Fruit fly (Drosophila melanogaster) whole organism, embryonic: ENCODE results near the gene CG7906.

Source experiments
- Ada2b ChIP-seq: fragments of 200-800 bp; sonication (Bioruptor generic); IDR thresholded peaks from 2 replicates; pipeline ENCODE4 v1.3.6; 2022; ENCODE audit warnings: missing biosample characterization, missing genetic modification characterization
- Adf1 ChIP-seq: fragments of 200-800 bp; sonication (Bioruptor generic); IDR thresholded peaks from 2 replicates; pipeline ENCODE4 v1.3.6; 2022; ENCODE audit warnings: missing biosample characterization, missing genetic modification characterization
- Asciz ChIP-seq: fragments of 200-800 bp; sonication (Bioruptor generic); optimal IDR thresholded peaks from 2 replicates; lab custom pipeline; 2017; ENCODE audit warnings: missing biosample characterization, mild to moderate bottlenecking, missing genetic modification characterization, missing genetic modification reagents
- BEAF-32 ChIP-seq: fragments of 200-800 bp; sonication (Bioruptor generic); optimal IDR thresholded peaks from 3 replicates; lab custom pipeline; 2017; ENCODE audit warnings: missing biosample characterization, missing genetic modification characterization, mild to moderate bottlenecking, moderate library complexity, missing genetic modification reagents
- CG10274 ChIP-seq: fragments of 200-800 bp; sonication (Bioruptor generic); optimal IDR thresholded peaks from 3 replicates; lab custom pipeline; 2017; ENCODE audit warnings: missing biosample characterization, mild to moderate bottlenecking, missing genetic modification characterization
- CG11723 ChIP-seq: fragments of 200-800 bp; sonication (Bioruptor generic); optimal IDR thresholded peaks from 2 replicates; lab custom pipeline; 2017; ENCODE audit warnings: missing biosample characterization, mild to moderate bottlenecking, missing genetic modification characterization
- CG13287 ChIP-seq: fragments of 200-800 bp; sonication (Bioruptor generic); IDR thresholded peaks from 2 replicates; pipeline ENCODE4 v1.3.6; 2022; ENCODE audit warnings: missing biosample characterization, missing genetic modification characterization; ENCODE audit not compliant: partially characterized antibody
- CG16863 ChIP-seq: fragments of 200-800 bp; sonication (Bioruptor generic); optimal IDR thresholded peaks from 3 replicates; lab custom pipeline; 2016; ENCODE audit warnings: missing biosample characterization, missing genetic modification characterization
- CG17829 ChIP-seq: fragments of 200-800 bp; optimal IDR thresholded peaks from 2 replicates; lab custom pipeline; 2019; ENCODE audit warnings: missing biosample characterization, mild to moderate bottlenecking, missing genetic modification characterization, moderate library complexity
- CG18011 ChIP-seq: fragments of 200-800 bp; sonication (Bioruptor generic); optimal IDR thresholded peaks from 2 replicates; lab custom pipeline; 2017; ENCODE audit warnings: missing biosample characterization, missing genetic modification characterization, mild to moderate bottlenecking, moderate library complexity, missing genotype
- CG18764 ChIP-seq: fragments of 200-800 bp; sonication (Bioruptor generic); optimal IDR thresholded peaks from 3 replicates; lab custom pipeline; 2016; ENCODE audit warnings: missing biosample characterization, missing genetic modification characterization
- CG31224 ChIP-seq: fragments of 200-800 bp; sonication (Bioruptor generic); IDR thresholded peaks from 2 replicates; pipeline ENCODE4 v1.3.6; 2022; ENCODE audit warnings: missing biosample characterization, missing genetic modification characterization
- CG31441 ChIP-seq: fragments of 200-800 bp; sonication (Bioruptor generic); IDR thresholded peaks from 2 replicates; pipeline ENCODE4 v1.3.6; 2022; ENCODE audit warnings: missing biosample characterization, missing genetic modification characterization
- CG34224 ChIP-seq: fragments of 200-800 bp; sonication (Bioruptor generic); IDR thresholded peaks from 3 replicates; pipeline ENCODE4 v1.3.6; 2022; ENCODE audit warnings: missing biosample characterization, missing genetic modification characterization; ENCODE audit not compliant: partially characterized antibody
- CG6272 ChIP-seq: fragments of 200-800 bp; sonication (Bioruptor generic); IDR thresholded peaks from 2 replicates; pipeline ENCODE4 v1.3.6; 2022; ENCODE audit warnings: missing biosample characterization, missing genetic modification characterization
- CG6654 ChIP-seq: fragments of 200-800 bp; sonication (Bioruptor generic); optimal IDR thresholded peaks from 2 replicates; lab custom pipeline; 2017; ENCODE audit warnings: missing biosample characterization, mild to moderate bottlenecking, missing genetic modification characterization
- CG6854 ChIP-seq: fragments of 200-800 bp; sonication (Bioruptor generic); optimal IDR thresholded peaks from 3 replicates; lab custom pipeline; 2017; ENCODE audit warnings: missing biosample characterization, mild to moderate bottlenecking, missing genetic modification characterization
- CG7963 ChIP-seq: fragments of 200-800 bp; sonication (Bioruptor generic); IDR thresholded peaks from 3 replicates; pipeline ENCODE4 v1.3.6; 2022; ENCODE audit warnings: missing biosample characterization, missing genetic modification characterization; ENCODE audit not compliant: partially characterized antibody
- CG8089 ChIP-seq: fragments of 200-800 bp; sonication (Bioruptor generic); optimal IDR thresholded peaks from 3 replicates; lab custom pipeline; 2016; ENCODE audit warnings: missing biosample characterization, missing genetic modification characterization
- CG8388 ChIP-seq: fragments of 200-800 bp; sonication (Bioruptor generic); optimal IDR thresholded peaks from 2 replicates; lab custom pipeline; 2019; ENCODE audit warnings: missing biosample characterization, mild to moderate bottlenecking, missing genetic modification characterization, moderate library complexity
- CoRest ChIP-seq: fragments of 200-800 bp; sonication (Bioruptor generic); optimal IDR thresholded peaks from 3 replicates; lab custom pipeline; 2018; ENCODE audit warnings: missing biosample characterization, mild to moderate bottlenecking, missing genetic modification characterization, moderate library complexity
- Dip3 ChIP-seq: fragments of 200-800 bp; sonication (Bioruptor generic); optimal IDR thresholded peaks from 3 replicates; lab custom pipeline; 2016; ENCODE audit warnings: missing biosample characterization, missing genetic modification characterization
- Dll ChIP-seq: fragments of 200-800 bp; sonication (Bioruptor generic); IDR thresholded peaks from 4 replicates; pipeline ENCODE4 v1.3.6; 2022; ENCODE audit warnings: missing biosample characterization, missing genetic modification characterization; ENCODE audit not compliant: partially characterized antibody
- Drgx ChIP-seq: fragments of 200-800 bp; sonication (Bioruptor generic); IDR thresholded peaks from 2 replicates; pipeline ENCODE4 v1.3.6; 2022; ENCODE audit warnings: missing biosample characterization, missing genetic modification characterization
- E2f2 ChIP-seq: fragments of 200-800 bp; sonication (Bioruptor generic); IDR thresholded peaks from 2 replicates; pipeline ENCODE4 v1.3.6; 2022; ENCODE audit warnings: missing biosample characterization, missing genetic modification characterization
- Hmr ChIP-seq: fragments of 200-800 bp; sonication (Bioruptor generic); optimal IDR thresholded peaks from 3 replicates; lab custom pipeline; 2017; ENCODE audit warnings: mild to moderate bottlenecking, missing biosample characterization, missing genetic modification reagents, missing genetic modification characterization
- Lim3 ChIP-seq: fragments of 200-800 bp; sonication (Bioruptor generic); IDR thresholded peaks from 2 replicates; pipeline ENCODE4 v1.3.6; 2022; ENCODE audit warnings: missing biosample characterization, missing genetic modification characterization
- Mrtf ChIP-seq: fragments of 200-800 bp; sonication (Bioruptor generic); IDR thresholded peaks from 3 replicates; pipeline ENCODE4 v1.3.6; 2022; ENCODE audit warnings: missing biosample characterization, missing genetic modification characterization
- Pdp1 ChIP-seq, 2 experiments: fragments of 200-800 bp; sonication (Bioruptor generic); optimal IDR thresholded peaks; 3 replicates each; lab custom pipeline; 2016; ENCODE audit warnings: missing biosample characterization in 2 of 2, missing genetic modification characterization in 2 of 2, mild to moderate bottlenecking in 1 of 2, moderate library complexity in 1 of 2
- Scr ChIP-seq: fragments of 200-800 bp; sonication (Bioruptor generic); IDR thresholded peaks from 2 replicates; pipeline ENCODE4 v1.3.6; 2022; ENCODE audit warnings: missing biosample characterization, missing genetic modification characterization; ENCODE audit not compliant: partially characterized antibody
- Spps ChIP-seq: fragments of 200-800 bp; sonication (Bioruptor generic); optimal IDR thresholded peaks from 2 replicates; lab custom pipeline; 2018; ENCODE audit warnings: missing biosample characterization, mild to moderate bottlenecking, missing genetic modification characterization
- Sry-δ ChIP-seq: fragments of 200-800 bp; sonication (Bioruptor generic); optimal IDR thresholded peaks from 2 replicates; lab custom pipeline; 2016; ENCODE audit warnings: missing biosample characterization, missing genetic modification characterization
- TFAM ChIP-seq: fragments of 200-800 bp; sonication (Bioruptor generic); optimal IDR thresholded peaks from 2 replicates; lab custom pipeline; 2017; ENCODE audit warnings: missing biosample characterization, missing genetic modification characterization, inconsistent platforms
- Taf1 ChIP-seq: fragments of 200-800 bp; sonication (Bioruptor generic); IDR thresholded peaks from 2 replicates; pipeline ENCODE4 v1.3.6; 2022; ENCODE audit warnings: missing biosample characterization, missing genetic modification characterization
- ash1 ChIP-seq: fragments of 200-800 bp; sonication (Bioruptor generic); optimal IDR thresholded peaks from 2 replicates; lab custom pipeline; 2018; ENCODE audit warnings: missing biosample characterization, mild to moderate bottlenecking, missing genetic modification characterization
- bbx ChIP-seq: fragments of 200-800 bp; sonication (Bioruptor generic); IDR thresholded peaks from 2 replicates; pipeline ENCODE4 v1.3.6; 2022; ENCODE audit warnings: missing biosample characterization, missing genetic modification characterization; ENCODE audit not compliant: partially characterized antibody
- bowl ChIP-seq: fragments of 200-800 bp; sonication (Bioruptor generic); IDR thresholded peaks from 2 replicates; pipeline ENCODE4 v1.3.6; 2022; ENCODE audit warnings: missing biosample characterization, missing genetic modification characterization
- chif ChIP-seq, 2 experiments: fragments of 200-800 bp; sonication (Bioruptor generic); optimal IDR thresholded peaks; 3 replicates each; lab custom pipeline; 2016; ENCODE audit warnings: missing biosample characterization in 2 of 2, missing genetic modification characterization in 2 of 2
- ci ChIP-seq: fragments of 200-800 bp; sonication (Bioruptor generic); IDR thresholded peaks from 3 replicates; pipeline ENCODE4 v1.3.6; 2022; ENCODE audit warnings: missing biosample characterization, missing genetic modification characterization
- crc ChIP-seq: fragments of 200-800 bp; sonication (Bioruptor generic); optimal IDR thresholded peaks from 2 replicates; lab custom pipeline; 2016; ENCODE audit warnings: missing biosample characterization, missing genetic modification characterization
- croc ChIP-seq: fragments of 200-800 bp; sonication (Bioruptor generic); conservative IDR thresholded peaks from 3 replicates; pipeline ENCODE4 v1.3.6; 2022; ENCODE audit warnings: missing biosample characterization, missing genetic modification characterization
- dati ChIP-seq: fragments of 200-800 bp; sonication (Bioruptor generic); IDR thresholded peaks from 2 replicates; pipeline ENCODE4 v1.3.6; 2022; ENCODE audit warnings: missing biosample characterization, missing genetic modification characterization
- eve ChIP-seq, 2 experiments: fragments of >200 bp; optimal IDR thresholded peaks; 2 replicates each; lab custom pipeline; 2017; ENCODE audit warnings: missing biosample characterization in 2 of 2, missing genetic modification characterization in 2 of 2
- gcm ChIP-seq: fragments of 200-800 bp; sonication (Bioruptor generic); optimal IDR thresholded peaks from 2 replicates; lab custom pipeline; 2019; ENCODE audit warnings: missing biosample characterization, mild to moderate bottlenecking, missing genetic modification characterization, moderate library complexity
- pita ChIP-seq: fragments of 200-800 bp; sonication (Bioruptor generic); optimal IDR thresholded peaks from 2 replicates; lab custom pipeline; 2017; ENCODE audit warnings: missing biosample characterization, mild to moderate bottlenecking, missing genetic modification characterization
- psq ChIP-seq: fragments of 200-800 bp; sonication (Bioruptor generic); optimal IDR thresholded peaks from 2 replicates; lab custom pipeline; 2017; ENCODE audit warnings: missing biosample characterization, missing genetic modification characterization
- shn ChIP-seq: fragments of 200-800 bp; sonication (Bioruptor generic); optimal IDR thresholded peaks from 3 replicates; lab custom pipeline; 2016; ENCODE audit warnings: missing biosample characterization, missing genetic modification characterization
- sna ChIP-seq: fragments of 200-800 bp; sonication (Bioruptor generic); IDR thresholded peaks from 2 replicates; pipeline ENCODE4 v1.3.6; 2022; ENCODE audit warnings: missing biosample characterization, missing genetic modification characterization; ENCODE audit not compliant: partially characterized antibody
- unc-4 ChIP-seq: fragments of 200-800 bp; sonication (Bioruptor generic); IDR thresholded peaks from 2 replicates; pipeline ENCODE4 v1.3.6; 2022; ENCODE audit warnings: missing biosample characterization, missing genetic modification characterization; ENCODE audit not compliant: partially characterized antibody
- zf30C ChIP-seq: fragments of 200-800 bp; sonication (Bioruptor generic); optimal IDR thresholded peaks from 3 replicates; lab custom pipeline; 2018; ENCODE audit warnings: missing biosample characterization, mild to moderate bottlenecking, missing genetic modification characterization

Gene CG7906

dm6 chr3L:14219422-14219853 lies 17.0 kb upstream of the CG7906 start (continued):
- no peak for TF ChIP-seq BEAF-32 (GFP tag; lab: Kevin White, UChicago)
- TF ChIP-seq Scr (GFP tag; lab: Robert Waterston, UW): peak; percentile 37; the same call in 1 of the 2 replicates
- TF ChIP-seq ci (GFP tag; lab: Robert Waterston, UW): peak; percentile 67; the same call in 2 of the 3 replicates
- peak; percentile 59 for TF ChIP-seq bbx (GFP tag; lab: Robert Waterston, UW)
- no peak for TF ChIP-seq CG11723
- TF ChIP-seq E2f2: 0 out of 2 replicates have a peak, but pooled peaks have one; percentile 18
- TF ChIP-seq CG18764 (GFP tag; lab: Kevin White, UChicago): peak; percentile 14
- no peak for TF ChIP-seq ash1 (GFP tag; lab: Kevin White, UChicago)
- no peak for TF ChIP-seq bowl
- TF ChIP-seq CG8388 (GFP tag; lab: Kevin White, UChicago): no peak
- no peak for TF ChIP-seq CG8089 (GFP tag; lab: Kevin White, UChicago)
- no peak for TF ChIP-seq eve (GFP tag; optimal IDR thresholded peaks at IDR 0.05; lab: Kevin White, UChicago)
- no peak for TF ChIP-seq CG31224 (GFP tag; lab: Robert Waterston, UW)
- peak; percentile 91 for TF ChIP-seq Adf1 (GFP tag; lab: Robert Waterston, UW)
- no peak for TF ChIP-seq CoRest (tag; lab: Kevin White, UChicago)
- no peak for TF ChIP-seq Ada2b
- no peak for TF ChIP-seq gcm (GFP tag; lab: Kevin White, UChicago)
- TF ChIP-seq CG7963 (GFP tag; lab: Robert Waterston, UW): 0 out of 3 replicates have a peak, but pooled peaks have one; percentile 7
- no peak for TF ChIP-seq croc (GFP tag; lab: Robert Waterston, UW)
- no peak for TF ChIP-seq CG10274
- no peak for TF ChIP-seq CG6272 (GFP tag; lab: Robert Waterston, UW)
- TF ChIP-seq Sry-δ (GFP tag; lab: Kevin White, UChicago): no peak
- no peak for TF ChIP-seq CG6854 (GFP tag; lab: Kevin White, UChicago)
- TF ChIP-seq crc: no peak
- TF ChIP-seq Pdp1 (GFP tag; optimal IDR thresholded peaks at IDR 0.05; lab: Kevin White, UChicago): peak in 1 of 2 experiments; percentile 6
- TF ChIP-seq unc-4 (GFP tag; lab: Robert Waterston, UW): peak; percentile 28; the same call in 1 of the 2 replicates
- TF ChIP-seq Drgx (GFP tag; lab: Robert Waterston, UW): peak; percentile 73
- TF ChIP-seq Dip3: no peak
- TF ChIP-seq sna: peak; percentile 79
- TF ChIP-seq CG18011 (GFP tag; lab: Kevin White, UChicago): no peak
- peak; percentile 21 for TF ChIP-seq Asciz (GFP tag; lab: Kevin White, UChicago)
- no peak for TF ChIP-seq TFAM
- TF ChIP-seq Dll (GFP tag; lab: Robert Waterston, UW): peak; percentile 66
- no peak for TF ChIP-seq CG16863 (GFP tag; lab: Kevin White, UChicago)
- TF ChIP-seq Mrtf: no peak
- TF ChIP-seq psq (GFP tag; lab: Kevin White, UChicago): no peak
- TF ChIP-seq shn (GFP tag; lab: Kevin White, UChicago): no peak
- no peak for TF ChIP-seq CG17829 (tag; lab: Kevin White, UChicago)
- no peak for TF ChIP-seq CG31441 (GFP tag; lab: Robert Waterston, UW)
- no peak for TF ChIP-seq zf30C (GFP tag; lab: Kevin White, UChicago)
- peak; percentile 60; the same call in 1 of the 2 replicates for TF ChIP-seq CG13287 (GFP tag; lab: Robert Waterston, UW)
- TF ChIP-seq dati (GFP tag; lab: Robert Waterston, UW): no peak
- TF ChIP-seq pita (GFP tag; lab: Kevin White, UChicago): no peak
- peak; percentile 43; the same call in 1 of the 3 replicates for TF ChIP-seq CG34224 (GFP tag; lab: Robert Waterston, UW)
- TF ChIP-seq Lim3 (GFP tag; lab: Robert Waterston, UW): no peak
- TF ChIP-seq Taf1: no peak
- no peak for TF ChIP-seq Hmr
- no peak for TF ChIP-seq Spps (tag; lab: Kevin White, UChicago)
- no peak for TF ChIP-seq chif (GFP tag; optimal IDR thresholded peaks at IDR 0.05; lab: Kevin White, UChicago)
- TF ChIP-seq CG6654 (GFP tag; lab: Kevin White, UChicago): no peak
